Fruit fly (Drosophila melanogaster): ENCODE measurements around the gene CG14342.
A peak's percentile ranks its signal among the peaks of the same experiment; 100 is the strongest.

Gene CG14342

DNA sequence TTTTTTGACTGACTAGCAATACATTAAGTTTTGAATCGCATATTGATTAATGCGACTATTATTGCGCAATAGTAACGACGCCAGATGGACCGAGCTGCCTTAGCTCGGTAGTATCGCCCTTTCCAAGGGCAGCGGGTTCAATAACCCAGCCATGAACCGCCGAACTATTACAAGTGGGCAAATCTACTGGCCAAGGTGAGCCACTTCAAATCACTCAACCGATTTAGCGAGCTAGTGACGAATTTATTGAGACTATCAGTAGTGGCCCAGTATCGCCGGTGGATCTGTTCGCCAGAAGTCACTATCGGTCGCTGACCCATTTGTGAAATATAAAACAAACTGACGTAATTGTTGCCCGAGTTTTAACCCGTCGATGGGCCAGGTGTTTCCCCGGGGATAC lies 14.5 kb downstream of the CG14342 start:
- TF ChIP-seq svp (GFP tag) (no peak), Met (GFP tag; optimal IDR thresholded peaks at IDR 0.05) (no peak), Eip75B (GFP tag; optimal IDR thresholded peaks at IDR 0.05) (no peak), CG8119 (GFP tag; IDR thresholded peaks at IDR 0.05) (no peak), CG8319 (GFP tag; optimal IDR thresholded peaks at IDR 0.05) (no peak), CG16779 (tag; optimal IDR thresholded peaks at IDR 0.05) (no peak), topi (GFP tag; optimal IDR thresholded peaks at IDR 0.05) (no peak), CG6808 (GFP tag; optimal IDR thresholded peaks at IDR 0.05) (no peak), Blimp-1 (GFP tag; optimal IDR thresholded peaks at IDR 0.05) (no peak), fd59A (GFP tag; optimal IDR thresholded peaks at IDR 0.05) (no peak), Hr38 (GFP tag; optimal IDR thresholded peaks at IDR 0.05) (no peak), Gug (GFP tag; IDR thresholded peaks at IDR 0.05) (no peak), Eip78C (GFP tag) (no peak)

DNA sequence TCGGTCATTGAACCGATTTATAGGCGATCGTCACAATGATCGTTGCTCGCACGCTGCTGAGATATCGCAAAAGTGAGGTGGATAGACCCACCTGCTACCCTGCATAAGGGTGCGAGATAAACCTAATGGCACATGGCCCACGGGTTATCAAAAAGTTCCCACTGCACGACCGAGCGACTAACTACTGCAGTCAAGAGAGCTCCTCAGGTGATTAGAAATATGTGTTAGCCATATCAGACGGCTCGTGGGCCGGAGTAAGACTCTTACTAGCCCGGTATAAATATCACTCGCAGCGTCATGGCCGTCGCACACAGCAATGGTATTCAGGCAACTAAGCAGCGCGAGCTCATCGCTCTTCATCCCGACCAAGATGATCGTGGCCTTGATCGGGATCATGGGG lies 15.0 kb downstream of the CG14342 start, which contains the start of gene CG42329:
Gene CG42329 (plus strand): TSS at position 301 of the 400 bp plus-strand sequence.
- TF ChIP-seq CG11294 (GFP tag; IDR thresholded peaks at IDR 0.05), result no peak

DNA sequence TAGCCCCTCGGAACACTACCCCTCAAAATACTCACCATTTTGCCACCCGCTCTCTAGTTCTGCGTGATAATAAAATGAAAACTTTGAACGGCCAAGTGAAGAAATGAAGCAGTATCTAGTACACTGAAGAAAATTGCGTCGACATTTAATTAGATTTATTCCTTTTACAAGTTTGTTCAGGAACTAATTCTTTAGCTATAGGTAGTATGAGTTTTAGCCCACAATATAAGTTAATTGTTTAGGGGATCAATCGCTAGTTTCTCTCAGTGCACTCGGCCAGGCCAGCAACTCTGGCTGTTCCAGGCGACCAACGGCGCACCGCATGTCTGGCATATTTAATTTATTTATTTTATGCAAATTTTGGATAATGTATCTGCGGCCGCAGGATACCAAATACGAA lies 26.7 kb downstream of the CG14342 start:
- TF ChIP-seq CG6163 (GFP tag; IDR thresholded peaks at IDR 0.05) (no peak), spab (GFP tag; optimal IDR thresholded peaks at IDR 0.05) (no peak), vri (GFP tag; optimal IDR thresholded peaks at IDR 0.05) (no peak), dac (GFP tag; optimal IDR thresholded peaks at IDR 0.05) (no peak), cyc (GFP tag; optimal IDR thresholded peaks at IDR 0.05) (no peak), svp (GFP tag) (peak; percentile 52), CG11294 (GFP tag; IDR thresholded peaks at IDR 0.05) (no peak), CG6854 (GFP tag; optimal IDR thresholded peaks at IDR 0.05) (no peak), Eip78C (GFP tag) (peak; percentile 45), fd59A (GFP tag; optimal IDR thresholded peaks at IDR 0.05) (no peak)

DNA sequence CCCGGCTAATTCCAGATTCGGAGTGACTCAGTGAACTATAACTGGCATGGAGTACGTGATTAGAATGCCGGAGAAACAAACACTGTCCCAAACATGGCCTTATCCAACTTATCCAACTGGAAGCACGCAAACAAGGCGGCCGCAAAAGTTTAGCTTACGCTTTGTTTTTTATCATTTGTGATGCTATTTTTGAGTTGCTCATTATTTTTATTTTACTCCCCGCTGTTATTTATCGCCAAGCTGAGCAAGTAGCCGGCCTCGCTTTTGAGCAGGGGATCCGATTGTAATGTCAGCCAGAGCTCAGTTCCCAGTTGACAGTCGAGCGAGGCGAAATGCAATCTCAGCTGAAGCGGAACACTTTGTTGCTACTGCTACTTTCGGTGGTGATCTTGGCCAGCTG lies 35.7 kb downstream of the CG14342 start, which contains the start of gene CG5397:
Gene CG5397 (plus strand): TSS at position 301 of the 400 bp plus-strand sequence.
- TF ChIP-seq CG11762 (GFP tag; optimal IDR thresholded peaks at IDR 0.05; ENCODE audit: insufficient read depth), result no peak
- no peak for TF ChIP-seq fkh (GFP tag; optimal IDR thresholded peaks at IDR 0.05)
- TF ChIP-seq Gug (GFP tag; IDR thresholded peaks at IDR 0.05), result no peak
- TF ChIP-seq net (GFP tag; optimal IDR thresholded peaks at IDR 0.05), result no peak
- TF ChIP-seq Eip78C (GFP tag), result no peak
- no peak for TF ChIP-seq CG6854 (GFP tag; optimal IDR thresholded peaks at IDR 0.05)
- TF ChIP-seq achi (GFP tag; optimal IDR thresholded peaks at IDR 0.05), result no peak
- TF ChIP-seq Ets96B (tag; optimal IDR thresholded peaks at IDR 0.05), result no peak
- no peak for TF ChIP-seq CG8632 (GFP tag; optimal IDR thresholded peaks at IDR 0.05)
- TF ChIP-seq CG6276 (GFP tag; optimal IDR thresholded peaks at IDR 0.05), result no peak
- TF ChIP-seq OdsH (GFP tag; optimal IDR thresholded peaks at IDR 0.05), result no peak
- TF ChIP-seq CG7368 (GFP tag; optimal IDR thresholded peaks at IDR 0.05), result no peak
- TF ChIP-seq Smox (GFP tag; optimal IDR thresholded peaks at IDR 0.05), result no peak
- no peak for TF ChIP-seq CG8319 (GFP tag; optimal IDR thresholded peaks at IDR 0.05)
- TF ChIP-seq vri (GFP tag; optimal IDR thresholded peaks at IDR 0.05), result no peak
- no peak for TF ChIP-seq CG11294 (GFP tag; IDR thresholded peaks at IDR 0.05)
- no peak for TF ChIP-seq topi (GFP tag; optimal IDR thresholded peaks at IDR 0.05)
- TF ChIP-seq acj6 (GFP tag; optimal IDR thresholded peaks at IDR 0.05), result no peak
- TF ChIP-seq Eip93F (GFP tag; optimal IDR thresholded peaks at IDR 0.05), result no peak
- no peak for TF ChIP-seq lz (GFP tag; optimal IDR thresholded peaks at IDR 0.05)

DNA sequence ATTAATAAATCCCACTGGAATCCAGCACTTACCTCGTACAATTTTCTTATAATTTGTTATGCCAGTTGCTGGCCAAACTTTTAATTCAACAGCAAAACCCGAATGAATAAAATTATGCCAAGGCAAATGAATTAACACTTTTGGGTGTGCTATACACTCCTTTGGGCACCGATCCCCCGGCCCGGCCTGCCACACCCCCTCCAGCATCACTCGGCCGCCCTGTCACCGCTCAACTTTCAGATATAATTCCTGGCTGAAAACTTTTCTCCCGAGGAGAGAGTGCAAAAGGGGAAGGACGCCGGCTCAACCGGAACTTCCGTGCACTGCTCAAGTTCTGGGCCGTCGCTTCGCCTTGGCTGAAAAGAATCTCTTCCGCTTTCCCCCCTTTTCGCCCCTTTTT lies 49.2 kb downstream of the CG14342 start:
- TF ChIP-seq Eip75B (GFP tag; optimal IDR thresholded peaks at IDR 0.05), result no peak
- TF ChIP-seq CG34406 (GFP tag; optimal IDR thresholded peaks at IDR 0.05), result no peak
- TF ChIP-seq Smox (GFP tag; optimal IDR thresholded peaks at IDR 0.05), result no peak
- no peak for TF ChIP-seq achi (GFP tag; optimal IDR thresholded peaks at IDR 0.05)
- TF ChIP-seq CG6808 (GFP tag; optimal IDR thresholded peaks at IDR 0.05), result no peak
- TF ChIP-seq CG1621 (tag; optimal IDR thresholded peaks at IDR 0.05), result no peak
- TF ChIP-seq CG3919 (GFP tag; optimal IDR thresholded peaks at IDR 0.05), result no peak
- no peak for TF ChIP-seq Hr38 (GFP tag; optimal IDR thresholded peaks at IDR 0.05)
- no peak for TF ChIP-seq Blimp-1 (GFP tag; optimal IDR thresholded peaks at IDR 0.05)
- no peak for TF ChIP-seq Eip78C (GFP tag)
- no peak for TF ChIP-seq CG6163 (GFP tag; IDR thresholded peaks at IDR 0.05)
- no peak for TF ChIP-seq vri (GFP tag; optimal IDR thresholded peaks at IDR 0.05)
- TF ChIP-seq topi (GFP tag; optimal IDR thresholded peaks at IDR 0.05), result no peak
- TF ChIP-seq esn (GFP tag; optimal IDR thresholded peaks at IDR 0.05), result no peak
- no peak for TF ChIP-seq cyc (GFP tag; optimal IDR thresholded peaks at IDR 0.05)
- no peak for TF ChIP-seq CG31627 (GFP tag; optimal IDR thresholded peaks at IDR 0.05)
- no peak for TF ChIP-seq Sox102F (GFP tag; optimal IDR thresholded peaks at IDR 0.05)
- no peak for TF ChIP-seq CG10669 (GFP tag; optimal IDR thresholded peaks at IDR 0.05)
- TF ChIP-seq CG16779 (tag; optimal IDR thresholded peaks at IDR 0.05), result no peak
- no peak for TF ChIP-seq Gug (GFP tag; IDR thresholded peaks at IDR 0.05)
